Worm (Caenorhabditis elegans) whole organism, L2 larva: Measurements from ENCODE around the gene old-2.
"Not testable (repeated sequence)": the region's sequence is repeated elsewhere in the genome, so short reads cannot be mapped to it uniquely, and the experiment has no call there.

Experiments used
- C34F6.9 ChIP-seq: fragments of 150-350 bp; optimal IDR thresholded peaks from 2 replicates; lab custom pipeline; 2014; ENCODE audit warnings: missing biosample characterization, missing genetic modification characterization
- F13H6.1 ChIP-seq: sonication (generic microtip); optimal IDR thresholded peaks from 2 replicates; lab custom pipeline; 2016; ENCODE audit warnings: missing genetic modification characterization, missing compliant biosample characterization
- R02D3.7 ChIP-seq: fragments of 150-350 bp; optimal IDR thresholded peaks from 2 replicates; lab custom pipeline; 2014; ENCODE audit warnings: missing biosample characterization, missing genetic modification characterization
- Y55F3AM.14 ChIP-seq: fragments of 200-800 bp; sonication (Bioruptor generic); optimal IDR thresholded peaks from 2 replicates; lab custom pipeline; 2018; ENCODE audit warnings: mild to moderate bottlenecking, missing genetic modification characterization, missing compliant biosample characterization
- aly-2 ChIP-seq: fragments of 150-350 bp; optimal IDR thresholded peaks from 2 replicates; lab custom pipeline; 2014; ENCODE audit warnings: missing biosample characterization, missing genetic modification characterization
- ama-1 ChIP-seq: fragments of 150-350 bp; optimal IDR thresholded peaks from 2 replicates; lab custom pipeline; 2018; ENCODE audit warnings: inconsistent platforms
- ceh-82 ChIP-seq: fragments of 150-350 bp; optimal IDR thresholded peaks from 2 replicates; lab custom pipeline; 2014; ENCODE audit warnings: missing biosample characterization, missing genetic modification characterization
- egl-27 ChIP-seq: sonication (generic microtip); optimal IDR thresholded peaks from 3 replicates; lab custom pipeline; 2017; ENCODE audit warnings: missing biosample characterization, missing genetic modification reagents, missing genetic modification characterization
- gmeb-1 ChIP-seq: fragments of 150-350 bp; optimal IDR thresholded peaks from 2 replicates; lab custom pipeline; 2014; ENCODE audit warnings: missing biosample characterization, missing genetic modification characterization
- lin-11 ChIP-seq: fragments of 150-350 bp; sonication (generic microtip); optimal IDR thresholded peaks from 2 replicates; lab custom pipeline; 2014; ENCODE audit warnings: missing biosample characterization, missing genetic modification characterization, inconsistent platforms, mixed read lengths
- lin-13 ChIP-seq: fragments of 150-350 bp; optimal IDR thresholded peaks from 2 replicates; lab custom pipeline; 2014; ENCODE audit warnings: missing biosample characterization, missing genetic modification reagents, missing genetic modification characterization
- lin-39 ChIP-seq: fragments of 150-350 bp; optimal IDR thresholded peaks from 2 replicates; lab custom pipeline; 2014; ENCODE audit warnings: missing biosample characterization, missing genetic modification reagents, missing genetic modification characterization
- lsy-2 ChIP-seq, 2 experiments: fragments of 150-350 bp in 1 of 2; sonication (generic microtip) in 1 of 2; optimal IDR thresholded peaks; 2 replicates each; lab custom pipeline; 2014 to 2017; ENCODE audit warnings: missing biosample characterization in 2 of 2, missing genetic modification characterization in 2 of 2
- mab-5 ChIP-seq: fragments of 150-350 bp; optimal IDR thresholded peaks from 2 replicates; lab custom pipeline; 2014; ENCODE audit warnings: missing biosample characterization, missing genetic modification characterization
- mbf-1 ChIP-seq: sonication (generic microtip); optimal IDR thresholded peaks from 2 replicates; lab custom pipeline; 2017; ENCODE audit warnings: missing biosample characterization, missing genetic modification characterization
- mdl-1 ChIP-seq, 2 experiments: fragments of 150-350 bp in 1 of 2; sonication (generic microtip) in 1 of 2; optimal IDR thresholded peaks; 2 replicates each; lab custom pipeline; 2017; ENCODE audit warnings: missing biosample characterization in 2 of 2, missing genetic modification characterization in 2 of 2
- nhr-12 ChIP-seq: fragments of 150-350 bp; optimal IDR thresholded peaks from 2 replicates; lab custom pipeline; 2014; ENCODE audit warnings: missing biosample characterization, missing genetic modification characterization
- nhr-129 ChIP-seq: fragments of 150-350 bp; optimal IDR thresholded peaks from 2 replicates; lab custom pipeline; 2014; ENCODE audit warnings: missing biosample characterization, missing genetic modification characterization
- nhr-237 ChIP-seq: fragments of 150-350 bp; optimal IDR thresholded peaks from 2 replicates; lab custom pipeline; 2014; ENCODE audit warnings: missing biosample characterization, missing genetic modification characterization
- nhr-25 ChIP-seq: fragments of 150-350 bp; sonication (generic microtip); optimal IDR thresholded peaks from 3 replicates; lab custom pipeline; 2014; ENCODE audit warnings: missing biosample characterization, missing genetic modification characterization
- nhr-6 ChIP-seq: fragments of 150-350 bp; optimal IDR thresholded peaks from 2 replicates; lab custom pipeline; 2014; ENCODE audit warnings: missing biosample characterization, missing genetic modification characterization
- nhr-77 ChIP-seq: fragments of 150-350 bp; optimal IDR thresholded peaks from 2 replicates; lab custom pipeline; 2014; ENCODE audit warnings: missing biosample characterization, missing genetic modification characterization
- peb-1 ChIP-seq: fragments of 150-350 bp; optimal IDR thresholded peaks from 2 replicates; lab custom pipeline; 2014; ENCODE audit warnings: missing biosample characterization, missing genetic modification characterization
- sem-4 ChIP-seq: fragments of 150-350 bp; optimal IDR thresholded peaks from 2 replicates; lab custom pipeline; 2014; ENCODE audit warnings: missing biosample characterization, missing genetic modification reagents, missing genetic modification characterization
- skn-1 ChIP-seq: sonication (generic microtip); optimal IDR thresholded peaks from 2 replicates; lab custom pipeline; 2017; ENCODE audit warnings: missing biosample characterization, missing genetic modification characterization
- sma-9 ChIP-seq, 2 experiments: fragments of 150-350 bp in 1 of 2; sonication (generic microtip) in 1 of 2; optimal IDR thresholded peaks; 2 replicates each; lab custom pipeline; 2014 to 2016; ENCODE audit warnings: missing genetic modification characterization in 2 of 2, mild to moderate bottlenecking in 1 of 2, missing biosample characterization in 1 of 2, missing compliant biosample characterization in 1 of 2, missing genetic modification reagents in 1 of 2, moderate library complexity in 1 of 2
- unc-39 ChIP-seq: fragments of 150-350 bp; optimal IDR thresholded peaks from 2 replicates; lab custom pipeline; 2014; ENCODE audit warnings: missing biosample characterization, missing genetic modification characterization
- unc-55 ChIP-seq: fragments of 150-350 bp; sonication (generic microtip); optimal IDR thresholded peaks from 3 replicates; lab custom pipeline; 2014; ENCODE audit warnings: missing biosample characterization, missing genetic modification reagents, missing genetic modification characterization
- unc-62 ChIP-seq: fragments of 150-350 bp; optimal IDR thresholded peaks from 2 replicates; lab custom pipeline; 2014; ENCODE audit warnings: missing biosample characterization, missing genetic modification reagents, missing genetic modification characterization
- zag-1 ChIP-seq: fragments of 150-350 bp; optimal IDR thresholded peaks from 2 replicates; lab custom pipeline; 2014; ENCODE audit warnings: missing biosample characterization, missing genetic modification characterization
- ztf-11 ChIP-seq: sonication (generic microtip); optimal IDR thresholded peaks from 2 replicates; lab custom pipeline; 2017; ENCODE audit warnings: missing biosample characterization, missing genetic modification characterization
- ztf-4 ChIP-seq: fragments of 150-350 bp; optimal IDR thresholded peaks from 2 replicates; lab custom pipeline; 2014; ENCODE audit warnings: missing biosample characterization, missing genetic modification characterization

Gene old-2

ce11 chrII:9868207-9868606, 18.8 kb upstream of the old-2 start:
- no peak for TF ChIP-seq nhr-12 (tag; lab: Kevin White, UChicago)
- TF ChIP-seq lin-11 (tag; lab: Kevin White, UChicago): no peak
- no peak for TF ChIP-seq ztf-11 (tag; lab: Kevin White, UChicago)
- no peak for TF ChIP-seq R02D3.7 (tag; lab: Kevin White, UChicago)
- no peak for TF ChIP-seq ceh-82

ce11 chrII:9866378-9866777, 17.0 kb upstream of the old-2 start, which contains the start of gene chil-1:
Gene chil-1, minus strand, starts transcription at chrII:9866478.
- not testable (repeated sequence) for TF ChIP-seq C34F6.9; peb-1 (tag; lab: Kevin White, UChicago); lin-39 (tag; lab: Kevin White, UChicago)

- TF ChIP-seq lin-11 (tag; lab: Kevin White, UChicago) (no peak), gmeb-1 (no peak), skn-1 (tag; lab: Kevin White, UChicago) (no peak), unc-62 (GFP tag; lab: Kevin White, UChicago) (no peak), lsy-2 (tag; optimal IDR thresholded peaks at IDR 0.05; lab: Kevin White, UChicago) (no peak), mab-5 (tag; lab: Kevin White, UChicago) (no peak), nhr-237 (tag; lab: Kevin White, UChicago) (no peak), nhr-12 (tag; lab: Kevin White, UChicago) (no peak), mdl-1 (tag; optimal IDR thresholded peaks at IDR 0.05; lab: Kevin White, UChicago) (no peak), lin-39 (tag; lab: Kevin White, UChicago) (no peak), nhr-6 (no peak), F13H6.1 (tag; lab: Kevin White, UChicago) (no peak), lin-13 (GFP tag; lab: Kevin White, UChicago) (no peak), aly-2 (tag; lab: Kevin White, UChicago) (no peak), C34F6.9 (no peak), ceh-82 (no peak), sma-9 (GFP tag; optimal IDR thresholded peaks at IDR 0.05; lab: Kevin White, UChicago) (no peak), sma-9 (tag; optimal IDR thresholded peaks at IDR 0.05; lab: Kevin White, UChicago) (no peak), ama-1 (lab: Kevin White, UChicago) (no peak), nhr-77 (tag; lab: Kevin White, UChicago) (no peak)
Observed at ce11 chrII:9862147-9862546, 12.8 kb upstream of the old-2 start, which contains the start of gene C08H9.18. Gene C08H9.18, minus strand, starts transcription at chrII:9862247.

- TF ChIP-seq unc-39 (tag; lab: Kevin White, UChicago): no peak
- TF ChIP-seq unc-62 (GFP tag; lab: Kevin White, UChicago): no peak
- no peak for TF ChIP-seq nhr-25 (tag; lab: Kevin White, UChicago)
- TF ChIP-seq, all 48 proteins: peak for 0
Observed at ce11 chrII:9861394-9861793, 12.0 kb upstream of the old-2 start, which contains the start of gene chil-3. Gene chil-3, minus strand, starts transcription at chrII:9861494.

- TF ChIP-seq egl-27 (tag; lab: Kevin White, UChicago) (no peak), ztf-11 (tag; lab: Kevin White, UChicago) (no peak), sma-9 (GFP tag; optimal IDR thresholded peaks at IDR 0.05; lab: Kevin White, UChicago) (no peak), sma-9 (tag; optimal IDR thresholded peaks at IDR 0.05; lab: Kevin White, UChicago) (no peak), unc-55 (GFP tag; lab: Kevin White, UChicago) (no peak)
Observed at ce11 chrII:9859575-9859974, 10.2 kb upstream of the old-2 start, which contains the start of gene chil-5. Gene chil-5, minus strand, starts transcription at chrII:9859675.

ce11 chrII:9857791-9858190, 8.4 kb upstream of the old-2 start, which contains the start of gene chil-6:
Gene chil-6, minus strand, starts transcription at chrII:9857891.
- TF ChIP-seq mbf-1 (tag; lab: Kevin White, UChicago) (no peak), Y55F3AM.14 (GFP tag; lab: Kevin White, UChicago) (no peak), gmeb-1 (no peak), mab-5 (tag; lab: Kevin White, UChicago) (no peak), ztf-4 (no peak), zag-1 (no peak), unc-39 (tag; lab: Kevin White, UChicago) (no peak), F13H6.1 (tag; lab: Kevin White, UChicago) (no peak), nhr-77 (tag; lab: Kevin White, UChicago) (no peak), sem-4 (no peak), nhr-237 (tag; lab: Kevin White, UChicago) (no peak), nhr-6 (no peak), nhr-25 (tag; lab: Kevin White, UChicago) (no peak), nhr-129 (tag; lab: Kevin White, UChicago) (no peak), mdl-1 (tag; optimal IDR thresholded peaks at IDR 0.05; lab: Kevin White, UChicago) (no peak)
